Worm (Caenorhabditis elegans) whole organism, L4 larva: ENCODE data around the gene unc-27.

Experiments used
- D1046.2 ChIP-seq: fragments of 200-800 bp; sonication (Bioruptor generic); IDR thresholded peaks from 2 replicates; pipeline ENCODE4 v1.3.6; 2022; ENCODE audit warnings: missing genetic modification characterization, missing compliant biosample characterization
- F10B5.3 ChIP-seq: sonication (generic microtip); optimal IDR thresholded peaks from 2 replicates; lab custom pipeline; 2016; ENCODE audit warnings: mild to moderate bottlenecking, missing genetic modification characterization, missing compliant biosample characterization
- F26F4.8 ChIP-seq: fragments of 200-800 bp; sonication (Bioruptor generic); conservative IDR thresholded peaks from 2 replicates; pipeline ENCODE4 v1.3.6; 2022; ENCODE audit warnings: missing genetic modification characterization, missing compliant biosample characterization
- F49E8.2 ChIP-seq: sonication (generic microtip); optimal IDR thresholded peaks from 2 replicates; lab custom pipeline; 2016; ENCODE audit warnings: missing compliant biosample characterization, mild to moderate bottlenecking, missing genetic modification characterization, borderline replicate concordance
- T26A8.4 ChIP-seq: fragments of 200-800 bp; sonication (Bioruptor generic); IDR thresholded peaks from 2 replicates; pipeline ENCODE4 v1.3.6; 2022; ENCODE audit warnings: missing genetic modification characterization, missing compliant biosample characterization
- Y105C5A.15 ChIP-seq: fragments of 200-800 bp; sonication (Bioruptor generic); IDR thresholded peaks from 2 replicates; pipeline ENCODE4 v1.3.6; 2022; ENCODE audit warnings: missing genetic modification characterization, missing compliant biosample characterization
- Y75B8A.6 ChIP-seq: fragments of 200-800 bp; sonication (Bioruptor generic); IDR thresholded peaks from 2 replicates; pipeline ENCODE4 v1.3.6; 2022; ENCODE audit warnings: missing genetic modification reagents, missing genetic modification characterization, missing compliant biosample characterization
- ZK337.2 ChIP-seq: fragments of 200-800 bp; sonication (Bioruptor generic); IDR thresholded peaks from 2 replicates; pipeline ENCODE4 v1.3.6; 2022; ENCODE audit warnings: missing genetic modification reagents, missing genetic modification characterization, missing compliant biosample characterization
- ama-1 ChIP-seq: fragments of 150-350 bp; optimal IDR thresholded peaks from 2 replicates; lab custom pipeline; 2014; ENCODE audit warnings: inconsistent platforms, mixed read lengths
- arid-1 ChIP-seq: fragments of 200-800 bp; sonication (Bioruptor generic); conservative IDR thresholded peaks from 2 replicates; pipeline ENCODE4 v1.3.6; 2022; ENCODE audit warnings: missing genetic modification reagents, missing genetic modification characterization, missing compliant biosample characterization
- attf-4 ChIP-seq: sonication (generic microtip); optimal IDR thresholded peaks from 3 replicates; lab custom pipeline; 2017; ENCODE audit warnings: missing biosample characterization, missing genetic modification characterization
- ceh-20 ChIP-seq: fragments of 200-800 bp; sonication (Bioruptor generic); IDR thresholded peaks from 2 replicates; pipeline ENCODE4 v1.3.6; 2022; ENCODE audit warnings: missing genetic modification reagents, missing genetic modification characterization, missing compliant biosample characterization
- ceh-28 ChIP-seq: fragments of 150-350 bp; optimal IDR thresholded peaks from 2 replicates; lab custom pipeline; 2014; ENCODE audit warnings: missing biosample characterization, missing genetic modification reagents, missing genetic modification characterization
- ceh-82 ChIP-seq: sonication (generic microtip); optimal IDR thresholded peaks from 2 replicates; lab custom pipeline; 2017; ENCODE audit warnings: missing biosample characterization, missing genetic modification characterization
- cey-2 ChIP-seq: sonication (generic microtip); optimal IDR thresholded peaks from 3 replicates; lab custom pipeline; 2017; ENCODE audit warnings: missing genetic modification characterization, mild to moderate bottlenecking, missing compliant biosample characterization, antibody characterized with exemption, borderline replicate concordance; ENCODE audit not compliant: insufficient read depth
- ctbp-1 ChIP-seq: fragments of 200-800 bp; sonication (Bioruptor generic); IDR thresholded peaks from 2 replicates; pipeline ENCODE4 v1.3.6; 2022; ENCODE audit warnings: missing genetic modification reagents, missing genetic modification characterization, missing compliant biosample characterization
- daf-8 ChIP-seq: fragments of 200-800 bp; sonication (Bioruptor generic); IDR thresholded peaks from 2 replicates; pipeline ENCODE4 v1.3.6; 2022; ENCODE audit warnings: missing genetic modification characterization, missing compliant biosample characterization
- dmd-6 ChIP-seq: fragments of 200-800 bp; sonication (Bioruptor generic); IDR thresholded peaks from 2 replicates; pipeline ENCODE4 v1.3.6; 2022; ENCODE audit warnings: missing genetic modification reagents, missing genetic modification characterization, missing compliant biosample characterization
- dmd-9 ChIP-seq: fragments of 200-800 bp; sonication (Bioruptor generic); IDR thresholded peaks from 2 replicates; pipeline ENCODE4 v1.3.6; 2022; ENCODE audit warnings: missing genetic modification reagents, missing genetic modification characterization, missing compliant biosample characterization
- duxl-1 ChIP-seq: sonication (generic microtip); optimal IDR thresholded peaks from 2 replicates; lab custom pipeline; 2016; ENCODE audit warnings: mild to moderate bottlenecking, missing genetic modification characterization, moderate library complexity, missing compliant biosample characterization; ENCODE audit not compliant: poor library complexity
- dve-1 ChIP-seq: sonication (generic microtip); optimal IDR thresholded peaks from 2 replicates; lab custom pipeline; 2017; ENCODE audit warnings: antibody characterized with exemption, mild to moderate bottlenecking, missing genetic modification characterization, missing compliant biosample characterization; ENCODE audit not compliant: insufficient read depth
- fkh-10 ChIP-seq: fragments of 150-350 bp; optimal IDR thresholded peaks from 2 replicates; lab custom pipeline; 2014; ENCODE audit warnings: missing biosample characterization, missing genetic modification reagents, missing genetic modification characterization
- fos-1 ChIP-seq: fragments of 150-350 bp; optimal IDR thresholded peaks from 2 replicates; lab custom pipeline; 2014; ENCODE audit warnings: missing biosample characterization, missing genetic modification characterization
- gei-8 ChIP-seq: fragments of 200-800 bp; sonication (Bioruptor generic); optimal IDR thresholded peaks from 2 replicates; lab custom pipeline; 2018; ENCODE audit warnings: mild to moderate bottlenecking, missing genetic modification characterization, missing compliant biosample characterization
- hlh-11 ChIP-seq: fragments of 200-800 bp; sonication (Bioruptor generic); optimal IDR thresholded peaks from 2 replicates; lab custom pipeline; 2018; ENCODE audit warnings: mild to moderate bottlenecking, missing genetic modification characterization, missing compliant biosample characterization
- hmg-1.1 ChIP-seq: fragments of 200-800 bp; sonication (Bioruptor generic); IDR thresholded peaks from 2 replicates; pipeline ENCODE4 v1.3.6; 2022; ENCODE audit warnings: missing genetic modification reagents, missing genetic modification characterization, missing compliant biosample characterization
- lin-15B ChIP-seq: fragments of 150-350 bp; sonication (generic microtip); optimal IDR thresholded peaks from 3 replicates; lab custom pipeline; 2014; ENCODE audit warnings: missing biosample characterization, missing genetic modification characterization
- lin-29 ChIP-seq: fragments of 200-800 bp; sonication (Bioruptor generic); IDR thresholded peaks from 2 replicates; pipeline ENCODE4 v1.3.6; 2022; ENCODE audit warnings: missing genetic modification reagents, missing genetic modification characterization, missing compliant biosample characterization
- lin-38 ChIP-seq: fragments of 200-800 bp; sonication (Bioruptor generic); IDR thresholded peaks from 2 replicates; pipeline ENCODE4 v1.3.6; 2022; ENCODE audit warnings: missing genetic modification reagents, missing genetic modification characterization, missing compliant biosample characterization
- lsy-2 ChIP-seq, 2 experiments: fragments of 150-350 bp in 1 of 2; sonication (generic microtip) in 1 of 2; optimal IDR thresholded peaks; 2 replicates each; lab custom pipeline; 2014 to 2017; ENCODE audit warnings: missing biosample characterization in 2 of 2, missing genetic modification characterization in 2 of 2
- madf-5 ChIP-seq, 2 experiments: fragments of 200-800 bp; sonication (Bioruptor generic); IDR thresholded peaks; 2 replicates each; pipeline ENCODE4 v1.3.6; 2022; ENCODE audit warnings: missing compliant biosample characterization in 2 of 2, missing genetic modification characterization in 2 of 2
- madf-9 ChIP-seq: fragments of 200-800 bp; sonication (Bioruptor generic); conservative IDR thresholded peaks from 2 replicates; pipeline ENCODE4 v1.3.6; 2022; ENCODE audit warnings: missing genetic modification reagents, missing genetic modification characterization, missing compliant biosample characterization
- mes-2 ChIP-seq: sonication (generic microtip); optimal IDR thresholded peaks from 2 replicates; lab custom pipeline; 2016; ENCODE audit warnings: missing genotype, mild to moderate bottlenecking, missing genetic modification characterization, missing compliant biosample characterization; ENCODE audit not compliant: poor library complexity, severe bottlenecking
- nhr-237 ChIP-seq: sonication (generic microtip); optimal IDR thresholded peaks from 2 replicates; lab custom pipeline; 2017; ENCODE audit warnings: missing biosample characterization, missing genetic modification characterization
- nhr-25 ChIP-seq: sonication (generic microtip); optimal IDR thresholded peaks from 2 replicates; lab custom pipeline; 2017; ENCODE audit warnings: missing genetic modification characterization, mild to moderate bottlenecking, missing compliant biosample characterization, antibody characterized with exemption, moderate library complexity, borderline replicate concordance; ENCODE audit not compliant: insufficient read depth
- nhr-42 ChIP-seq: fragments of 200-800 bp; sonication (Bioruptor generic); IDR thresholded peaks from 2 replicates; pipeline ENCODE4 v1.3.6; 2022; ENCODE audit warnings: missing genetic modification characterization, missing compliant biosample characterization
- nhr-48 ChIP-seq: sonication (generic microtip); optimal IDR thresholded peaks from 2 replicates; lab custom pipeline; 2016; ENCODE audit warnings: mild to moderate bottlenecking, missing genetic modification characterization, missing compliant biosample characterization
- nhr-6 ChIP-seq: fragments of 150-350 bp; optimal IDR thresholded peaks from 2 replicates; lab custom pipeline; 2014; ENCODE audit warnings: missing biosample characterization, missing genetic modification characterization
- nhr-76 ChIP-seq: fragments of 150-350 bp; optimal IDR thresholded peaks from 2 replicates; lab custom pipeline; 2014; ENCODE audit warnings: missing biosample characterization, missing genetic modification characterization
- php-3 ChIP-seq: fragments of 200-800 bp; sonication (Bioruptor generic); IDR thresholded peaks from 2 replicates; pipeline ENCODE4 v1.3.6; 2022; ENCODE audit warnings: missing genetic modification reagents, missing genetic modification characterization, missing compliant biosample characterization
- rbr-2 ChIP-seq: sonication (generic microtip); optimal IDR thresholded peaks from 2 replicates; lab custom pipeline; 2016; ENCODE audit warnings: missing genotype, missing genetic modification characterization, missing compliant biosample characterization
- snpc-1.2 ChIP-seq: fragments of 200-800 bp; sonication (Bioruptor generic); IDR thresholded peaks from 2 replicates; pipeline ENCODE4 v1.3.6; 2022; ENCODE audit warnings: missing genetic modification reagents, missing genetic modification characterization, missing compliant biosample characterization
- snpc-4 ChIP-seq: fragments of 150-350 bp; optimal IDR thresholded peaks from 2 replicates; lab custom pipeline; 2014; ENCODE audit warnings: missing biosample characterization, missing genetic modification characterization
- spr-3 ChIP-seq: fragments of 200-800 bp; sonication (Bioruptor generic); optimal IDR thresholded peaks from 2 replicates; lab custom pipeline; 2018; ENCODE audit warnings: mild to moderate bottlenecking, missing genetic modification characterization, missing compliant biosample characterization
- tra-1 ChIP-seq: fragments of 200-800 bp; sonication (Bioruptor generic); IDR thresholded peaks from 2 replicates; pipeline ENCODE4 v1.3.6; 2022; ENCODE audit warnings: missing genetic modification reagents, missing genetic modification characterization, missing compliant biosample characterization
- unc-39 ChIP-seq: sonication (generic microtip); optimal IDR thresholded peaks from 2 replicates; lab custom pipeline; 2017; ENCODE audit warnings: missing biosample characterization, missing genetic modification characterization
- zag-1 ChIP-seq: fragments of 150-350 bp; optimal IDR thresholded peaks from 2 replicates; lab custom pipeline; 2014; ENCODE audit warnings: missing biosample characterization, missing genetic modification characterization
- zfp-2 ChIP-seq: sonication (generic microtip); optimal IDR thresholded peaks from 2 replicates; lab custom pipeline; 2016; ENCODE audit warnings: mild to moderate bottlenecking, missing genetic modification characterization, missing compliant biosample characterization
- zip-11 ChIP-seq: fragments of 200-800 bp; sonication (Bioruptor generic); IDR thresholded peaks from 2 replicates; pipeline ENCODE4 v1.3.6; 2022; ENCODE audit warnings: missing genetic modification characterization, missing compliant biosample characterization

unc-27 gene

ce11 chrX:8835887-8836348 lies 46.7 kb downstream of the unc-27 start, which contains the start of gene C28G1.2 (continued):
- TF ChIP-seq dmd-6 (GFP tag; lab: Robert Waterston, UW) (peak; percentile 88), hlh-11 (tag; lab: Kevin White, UChicago) (peak; percentile 88), fkh-10 (peak; percentile 89), daf-8 (peak; percentile 71; the same call in 1 of the 2 replicates), snpc-1.2 (GFP tag; lab: Robert Waterston, UW) (no peak; the same call in none of the 2 replicates), F49E8.2 (peak; percentile 47), Y75B8A.6 (GFP tag; lab: Robert Waterston, UW) (peak; percentile 95; the same call in 1 of the 2 replicates)

ce11 chrX:8838176-8838575 lies 48.9 kb downstream of the unc-27 start:
- TF ChIP-seq nhr-48 (peak; percentile 4), hmg-1.1 (GFP tag; lab: Robert Waterston, UW) (0 out of 2 replicates have a peak, but pooled peaks have one; percentile 34), arid-1 (GFP tag; lab: Robert Waterston, UW) (no peak; the same call in none of the 2 replicates), gei-8 (GFP tag; lab: Kevin White, UChicago) (no peak), T26A8.4 (peak; percentile 54; the same call in 1 of the 2 replicates), unc-39 (tag; lab: Kevin White, UChicago) (no peak), ceh-82 (tag; lab: Kevin White, UChicago) (no peak), spr-3 (no peak), madf-5 (GFP tag; IDR thresholded peaks at IDR 0.05; lab: Robert Waterston, UW) (no peak), ctbp-1 (GFP tag; lab: Robert Waterston, UW) (0 out of 2 replicates have a peak, but pooled peaks have one; percentile 32), zag-1 (tag; lab: Kevin White, UChicago) (no peak), lin-29 (GFP tag; lab: Robert Waterston, UW) (no peak), dve-1 (tag; lab: Kevin White, UChicago) (peak; percentile 35), D1046.2 (GFP tag; lab: Robert Waterston, UW) (no peak), lin-15B (tag; lab: Kevin White, UChicago) (no peak), dmd-9 (GFP tag; lab: Robert Waterston, UW) (no peak), ceh-28 (tag; lab: Kevin White, UChicago) (no peak), ZK337.2 (no peak), cey-2 (tag; lab: Kevin White, UChicago) (no peak), tra-1 (no peak; the same call in 1 of the 2 replicates), nhr-6 (tag; lab: Kevin White, UChicago) (no peak), php-3 (GFP tag; lab: Robert Waterston, UW) (0 out of 2 replicates have a peak, but pooled peaks have one; percentile 27), lsy-2 (tag; optimal IDR thresholded peaks at IDR 0.05; lab: Kevin White, UChicago) (no peak), snpc-4 (tag; lab: Kevin White, UChicago) (no peak), nhr-237 (tag; lab: Kevin White, UChicago) (no peak), ama-1 (no peak), lin-38 (GFP tag; lab: Robert Waterston, UW) (peak; percentile 66; the same call in 1 of the 2 replicates), nhr-42 (no peak), fos-1 (tag; lab: Kevin White, UChicago) (no peak), Y105C5A.15 (GFP tag; lab: Robert Waterston, UW) (0 out of 2 replicates have a peak, but pooled peaks have one; percentile 68), madf-9 (peak; percentile 50; the same call in 1 of the 2 replicates), F10B5.3 (tag; lab: Kevin White, UChicago) (no peak), rbr-2 (no peak), nhr-76 (tag; lab: Kevin White, UChicago) (no peak), attf-4 (no peak), ceh-20 (GFP tag; lab: Robert Waterston, UW) (no peak; the same call in 1 of the 2 replicates), nhr-25 (tag; lab: Kevin White, UChicago) (no peak), mes-2 (tag; lab: Kevin White, UChicago) (no peak), F26F4.8 (GFP tag; lab: Robert Waterston, UW) (no peak), zfp-2 (no peak), hlh-11 (tag; lab: Kevin White, UChicago) (no peak), duxl-1 (tag; lab: Kevin White, UChicago) (peak; percentile 41), zip-11 (GFP tag; lab: Robert Waterston, UW) (no peak)
